Fruit fly (Drosophila melanogaster): ENCODE measurements around the gene CG7378.

Gene CG7378

dm6 chrX:18897294-18897693 lies 2.9 kb upstream of the CG7378 start:
- TF ChIP-seq CG10348 (GFP tag; IDR thresholded peaks at IDR 0.05) (no peak), rn (GFP tag; IDR thresholded peaks at IDR 0.05) (no peak), CG13204 (GFP tag; optimal IDR thresholded peaks at IDR 0.05) (no peak), D1 (tag; optimal IDR thresholded peaks at IDR 0.05) (no peak)

- TF ChIP-seq Pif1B (GFP tag; optimal IDR thresholded peaks at IDR 0.05) (no peak), CG8159 (tag; optimal IDR thresholded peaks at IDR 0.05) (peak; percentile 39), CG34367 (tag; optimal IDR thresholded peaks at IDR 0.05) (no peak), CG15710 (tag; optimal IDR thresholded peaks at IDR 0.05) (peak; percentile 24), CG17806 (tag; optimal IDR thresholded peaks at IDR 0.05) (peak; percentile 0), CG14655 (GFP tag; optimal IDR thresholded peaks at IDR 0.05) (peak; percentile 26), gl (tag; optimal IDR thresholded peaks at IDR 0.05) (no peak), Ets98B (GFP tag; IDR thresholded peaks at IDR 0.05) (no peak), CG10348 (GFP tag; IDR thresholded peaks at IDR 0.05) (no peak), CG9948 (tag; optimal IDR thresholded peaks at IDR 0.05) (peak; percentile 19), Pif1A (GFP tag; optimal IDR thresholded peaks at IDR 0.05) (no peak), CG8301 (tag; optimal IDR thresholded peaks at IDR 0.05) (peak; percentile 31), Snoo (tag; optimal IDR thresholded peaks at IDR 0.05) (no peak), fd96Ca (GFP tag; IDR thresholded peaks at IDR 0.05) (no peak)
Observed at dm6 chrX:18897906-18898305, 2.3 kb upstream of the CG7378 start.

dm6 chrX:18900958-18901357 lies 748 bp downstream of the CG7378 start:
- TF ChIP-seq Pif1B (GFP tag; optimal IDR thresholded peaks at IDR 0.05) (no peak), gl (tag; optimal IDR thresholded peaks at IDR 0.05) (no peak), CG10348 (GFP tag; IDR thresholded peaks at IDR 0.05) (no peak), Snoo (tag; optimal IDR thresholded peaks at IDR 0.05) (no peak)

- TF ChIP-seq fd96Ca (GFP tag; IDR thresholded peaks at IDR 0.05) (peak; percentile 11; the same call in 1 of the 3 replicates), CG15710 (tag; optimal IDR thresholded peaks at IDR 0.05) (no peak)
Observed at dm6 chrX:18902800-18903199, 2.6 kb downstream of the CG7378 start.

dm6 chrX:18905152-18905551 lies 4.9 kb downstream of the CG7378 start:
- TF ChIP-seq CG34367 (tag; optimal IDR thresholded peaks at IDR 0.05), result no peak
- TF ChIP-seq CG32121 (GFP tag; IDR thresholded peaks at IDR 0.05), result no peak
- TF ChIP-seq CG8159 (tag; optimal IDR thresholded peaks at IDR 0.05), result no peak
- TF ChIP-seq CG12605 (GFP tag; IDR thresholded peaks at IDR 0.05), result no peak
- TF ChIP-seq CG9948 (tag; optimal IDR thresholded peaks at IDR 0.05), result no peak
- TF ChIP-seq fd96Ca (GFP tag; IDR thresholded peaks at IDR 0.05), result no peak
- no peak for TF ChIP-seq CG10348 (GFP tag; IDR thresholded peaks at IDR 0.05)
- TF ChIP-seq CG13204 (GFP tag; optimal IDR thresholded peaks at IDR 0.05), result no peak
- TF ChIP-seq CG8301 (tag; optimal IDR thresholded peaks at IDR 0.05), result no peak
- TF ChIP-seq Pif1A (GFP tag; optimal IDR thresholded peaks at IDR 0.05), result no peak
- no peak for TF ChIP-seq CG4496 (GFP tag; IDR thresholded peaks at IDR 0.05)
- no peak for TF ChIP-seq CG17806 (tag; optimal IDR thresholded peaks at IDR 0.05)
- TF ChIP-seq Pif1B (GFP tag; optimal IDR thresholded peaks at IDR 0.05), result no peak
- TF ChIP-seq EcR (GFP tag; optimal IDR thresholded peaks at IDR 0.05), result no peak

- TF ChIP-seq CG10348 (GFP tag; IDR thresholded peaks at IDR 0.05) (no peak), CG32121 (GFP tag; IDR thresholded peaks at IDR 0.05) (no peak), CG17806 (tag; optimal IDR thresholded peaks at IDR 0.05) (no peak), gl (tag; optimal IDR thresholded peaks at IDR 0.05) (no peak), D1 (tag; optimal IDR thresholded peaks at IDR 0.05) (no peak), CG14655 (GFP tag; optimal IDR thresholded peaks at IDR 0.05) (no peak), EcR (GFP tag; optimal IDR thresholded peaks at IDR 0.05) (no peak), CG4496 (GFP tag; IDR thresholded peaks at IDR 0.05) (no peak), rn (GFP tag; IDR thresholded peaks at IDR 0.05) (no peak), Snoo (tag; optimal IDR thresholded peaks at IDR 0.05) (no peak), fd96Ca (GFP tag; IDR thresholded peaks at IDR 0.05) (no peak)
Observed at dm6 chrX:18910827-18911226, 10.6 kb downstream of the CG7378 start.

- peak; percentile 10 for TF ChIP-seq CG8159 (tag; optimal IDR thresholded peaks at IDR 0.05)
- no peak for TF ChIP-seq CG15710 (tag; optimal IDR thresholded peaks at IDR 0.05)
Observed at dm6 chrX:18913359-18913758, 13.1 kb downstream of the CG7378 start.

dm6 chrX:18913764-18914163 lies 13.6 kb downstream of the CG7378 start:
- TF ChIP-seq gl (tag; optimal IDR thresholded peaks at IDR 0.05) (no peak), EcR (GFP tag; optimal IDR thresholded peaks at IDR 0.05) (no peak), CG4496 (GFP tag; IDR thresholded peaks at IDR 0.05) (no peak)
